Worm (Caenorhabditis elegans) whole organism, L4 larva: Measurements from ENCODE around the gene F21D5.5.

Experiments used
- F10B5.3 ChIP-seq: sonication (generic microtip); optimal IDR thresholded peaks from 2 replicates; lab custom pipeline; 2016; ENCODE audit warnings: mild to moderate bottlenecking, missing genetic modification characterization, missing compliant biosample characterization
- F26F4.8 ChIP-seq: fragments of 200-800 bp; sonication (Bioruptor generic); conservative IDR thresholded peaks from 2 replicates; pipeline ENCODE4 v1.3.6; 2022; ENCODE audit warnings: missing genetic modification characterization, missing compliant biosample characterization
- F37D6.2 ChIP-seq: sonication (generic microtip); optimal IDR thresholded peaks from 2 replicates; lab custom pipeline; 2016; ENCODE audit warnings: mild to moderate bottlenecking, missing genetic modification characterization, missing compliant biosample characterization
- F44E2.7 ChIP-seq: fragments of 200-800 bp; sonication (Bioruptor generic); IDR thresholded peaks from 2 replicates; pipeline ENCODE4 v2.1.2; 2022; ENCODE audit warnings: missing genetic modification characterization, missing compliant biosample characterization
- T26A8.4 ChIP-seq: fragments of 200-800 bp; sonication (Bioruptor generic); IDR thresholded peaks from 2 replicates; pipeline ENCODE4 v1.3.6; 2022; ENCODE audit warnings: missing genetic modification characterization, missing compliant biosample characterization
- Y5F2A.4 ChIP-seq: fragments of 200-800 bp; sonication (Bioruptor generic); optimal IDR thresholded peaks from 2 replicates; lab custom pipeline; 2018; ENCODE audit warnings: mild to moderate bottlenecking, missing genetic modification characterization, missing compliant biosample characterization
- Y75B8A.6 ChIP-seq: fragments of 200-800 bp; sonication (Bioruptor generic); IDR thresholded peaks from 2 replicates; pipeline ENCODE4 v1.3.6; 2022; ENCODE audit warnings: missing genetic modification reagents, missing genetic modification characterization, missing compliant biosample characterization
- ZK337.2 ChIP-seq: fragments of 200-800 bp; sonication (Bioruptor generic); IDR thresholded peaks from 2 replicates; pipeline ENCODE4 v1.3.6; 2022; ENCODE audit warnings: missing genetic modification reagents, missing genetic modification characterization, missing compliant biosample characterization
- ama-1 ChIP-seq: fragments of 150-350 bp; optimal IDR thresholded peaks from 2 replicates; lab custom pipeline; 2014; ENCODE audit warnings: inconsistent platforms, mixed read lengths
- arid-1 ChIP-seq: fragments of 200-800 bp; sonication (Bioruptor generic); conservative IDR thresholded peaks from 2 replicates; pipeline ENCODE4 v1.3.6; 2022; ENCODE audit warnings: missing genetic modification reagents, missing genetic modification characterization, missing compliant biosample characterization
- ceh-20 ChIP-seq: fragments of 200-800 bp; sonication (Bioruptor generic); IDR thresholded peaks from 2 replicates; pipeline ENCODE4 v1.3.6; 2022; ENCODE audit warnings: missing genetic modification reagents, missing genetic modification characterization, missing compliant biosample characterization
- ceh-62 ChIP-seq: sonication (generic microtip); optimal IDR thresholded peaks from 2 replicates; lab custom pipeline; 2017; ENCODE audit warnings: missing biosample characterization, missing genetic modification characterization
- cey-2 ChIP-seq: sonication (generic microtip); optimal IDR thresholded peaks from 3 replicates; lab custom pipeline; 2017; ENCODE audit warnings: missing genetic modification characterization, mild to moderate bottlenecking, missing compliant biosample characterization, antibody characterized with exemption, borderline replicate concordance; ENCODE audit not compliant: insufficient read depth
- ctbp-1 ChIP-seq: fragments of 200-800 bp; sonication (Bioruptor generic); IDR thresholded peaks from 2 replicates; pipeline ENCODE4 v1.3.6; 2022; ENCODE audit warnings: missing genetic modification reagents, missing genetic modification characterization, missing compliant biosample characterization
- daf-12 ChIP-seq: fragments of 150-350 bp; optimal IDR thresholded peaks from 2 replicates; lab custom pipeline; 2014; ENCODE audit warnings: missing biosample characterization, missing genetic modification reagents, missing genetic modification characterization
- daf-19 ChIP-seq: fragments of 200-800 bp; sonication (Bioruptor generic); conservative IDR thresholded peaks from 2 replicates; pipeline ENCODE4 v1.3.6; 2022; ENCODE audit warnings: missing genetic modification characterization, missing compliant biosample characterization
- dmd-6 ChIP-seq: fragments of 200-800 bp; sonication (Bioruptor generic); IDR thresholded peaks from 2 replicates; pipeline ENCODE4 v1.3.6; 2022; ENCODE audit warnings: missing genetic modification reagents, missing genetic modification characterization, missing compliant biosample characterization
- dmd-8 ChIP-seq: fragments of 200-800 bp; sonication (Bioruptor generic); IDR thresholded peaks from 2 replicates; pipeline ENCODE4 v1.3.6; 2022; ENCODE audit warnings: missing genetic modification characterization, missing compliant biosample characterization
- egl-43 ChIP-seq: fragments of 200-800 bp; sonication (Bioruptor generic); IDR thresholded peaks from 2 replicates; pipeline ENCODE4 v1.3.6; 2022; ENCODE audit warnings: missing genetic modification reagents, missing genetic modification characterization, missing compliant biosample characterization
- fkh-10 ChIP-seq: fragments of 150-350 bp; optimal IDR thresholded peaks from 2 replicates; lab custom pipeline; 2014; ENCODE audit warnings: missing biosample characterization, missing genetic modification reagents, missing genetic modification characterization
- fos-1 ChIP-seq: fragments of 150-350 bp; optimal IDR thresholded peaks from 2 replicates; lab custom pipeline; 2014; ENCODE audit warnings: missing biosample characterization, missing genetic modification characterization
- hlh-30 ChIP-seq: sonication (generic microtip); optimal IDR thresholded peaks from 2 replicates; lab custom pipeline; 2017; ENCODE audit warnings: antibody characterized with exemption, mild to moderate bottlenecking, missing genetic modification characterization, missing compliant biosample characterization; ENCODE audit not compliant: insufficient read depth
- lin-13 ChIP-seq: fragments of 150-350 bp; optimal IDR thresholded peaks from 2 replicates; lab custom pipeline; 2014; ENCODE audit warnings: missing biosample characterization, missing genetic modification reagents, missing genetic modification characterization
- lin-15B ChIP-seq: fragments of 150-350 bp; sonication (generic microtip); optimal IDR thresholded peaks from 3 replicates; lab custom pipeline; 2014; ENCODE audit warnings: missing biosample characterization, missing genetic modification characterization
- lir-3 ChIP-seq: sonication (generic microtip); optimal IDR thresholded peaks from 2 replicates; lab custom pipeline; 2016; ENCODE audit warnings: mild to moderate bottlenecking, missing genetic modification characterization, missing compliant biosample characterization
- mdl-1 ChIP-seq, 2 experiments: fragments of 150-350 bp in 1 of 2; sonication (generic microtip) in 1 of 2; optimal IDR thresholded peaks; 2 replicates each; lab custom pipeline; 2014 to 2017; ENCODE audit warnings: missing biosample characterization in 2 of 2, missing genetic modification characterization in 2 of 2
- mxl-2 ChIP-seq: fragments of 200-800 bp; sonication (Bioruptor generic); conservative IDR thresholded peaks from 2 replicates; pipeline ENCODE4 v1.3.6; 2022; ENCODE audit warnings: missing genetic modification reagents, missing genetic modification characterization, missing compliant biosample characterization
- mxl-3 ChIP-seq: fragments of 200-800 bp; sonication (Bioruptor generic); optimal IDR thresholded peaks from 2 replicates; lab custom pipeline; 2018; ENCODE audit warnings: mild to moderate bottlenecking, missing genetic modification characterization, missing compliant biosample characterization
- nhr-28 ChIP-seq: fragments of 150-350 bp; optimal IDR thresholded peaks from 2 replicates; lab custom pipeline; 2014; ENCODE audit warnings: missing biosample characterization, missing genetic modification characterization
- nhr-6 ChIP-seq: fragments of 150-350 bp; optimal IDR thresholded peaks from 2 replicates; lab custom pipeline; 2014; ENCODE audit warnings: missing biosample characterization, missing genetic modification characterization
- rbr-2 ChIP-seq: sonication (generic microtip); optimal IDR thresholded peaks from 2 replicates; lab custom pipeline; 2016; ENCODE audit warnings: missing genotype, missing genetic modification characterization, missing compliant biosample characterization
- saeg-2 ChIP-seq: fragments of 200-800 bp; sonication (Bioruptor generic); IDR thresholded peaks from 2 replicates; pipeline ENCODE4 v1.3.6; 2022; ENCODE audit warnings: missing genetic modification reagents, missing genetic modification characterization, missing compliant biosample characterization
- set-16 ChIP-seq: fragments of 200-800 bp; sonication (Bioruptor generic); IDR thresholded peaks from 2 replicates; pipeline ENCODE4 v1.3.6; 2022; ENCODE audit warnings: missing genetic modification reagents, missing genetic modification characterization, missing compliant biosample characterization
- skn-1 ChIP-seq: fragments of 150-350 bp; optimal IDR thresholded peaks from 2 replicates; lab custom pipeline; 2014; ENCODE audit warnings: missing biosample characterization, missing genetic modification characterization
- snpc-1.2 ChIP-seq: fragments of 200-800 bp; sonication (Bioruptor generic); IDR thresholded peaks from 2 replicates; pipeline ENCODE4 v1.3.6; 2022; ENCODE audit warnings: missing genetic modification reagents, missing genetic modification characterization, missing compliant biosample characterization
- spr-1 ChIP-seq: sonication (generic microtip); optimal IDR thresholded peaks from 2 replicates; lab custom pipeline; 2016; ENCODE audit warnings: mild to moderate bottlenecking, missing genetic modification characterization, missing compliant biosample characterization
- tra-1 ChIP-seq: fragments of 200-800 bp; sonication (Bioruptor generic); IDR thresholded peaks from 2 replicates; pipeline ENCODE4 v1.3.6; 2022; ENCODE audit warnings: missing genetic modification reagents, missing genetic modification characterization, missing compliant biosample characterization
- unc-130 ChIP-seq: sonication (generic microtip); optimal IDR thresholded peaks from 2 replicates; lab custom pipeline; 2016; ENCODE audit warnings: missing genetic modification reagents, missing genetic modification characterization, missing compliant biosample characterization
- unc-62 ChIP-seq, 3 experiments: fragments of 150-350 bp in 1 of 3; sonication (generic microtip); optimal IDR thresholded peaks in 2 of 3; peaks in 1 of 3; 1 replicate in 1 of 3; 2 replicates in 2 of 3; lab custom pipeline; 2014 to 2017; ENCODE audit warnings: missing biosample characterization in 3 of 3, missing genetic modification characterization in 3 of 3, missing genetic modification reagents in 3 of 3, missing genotype in 1 of 3
- zag-1 ChIP-seq: fragments of 150-350 bp; optimal IDR thresholded peaks from 2 replicates; lab custom pipeline; 2014; ENCODE audit warnings: missing biosample characterization, missing genetic modification characterization
- zfp-3 ChIP-seq: fragments of 200-800 bp; sonication (Bioruptor generic); conservative IDR thresholded peaks from 2 replicates; pipeline ENCODE4 v1.3.6; 2022; ENCODE audit warnings: missing genetic modification reagents, missing genetic modification characterization, missing compliant biosample characterization

The F21D5.5 gene

ce11 chrIV:8754146-8754545 is 15.0 kb upstream of the F21D5.5 start:
- TF ChIP-seq snpc-1.2 = 0 out of 2 replicates have a peak, but pooled peaks have one; percentile 6
- no peak for TF ChIP-seq ZK337.2 (GFP tag; lab: Robert Waterston, UW)

DNA sequence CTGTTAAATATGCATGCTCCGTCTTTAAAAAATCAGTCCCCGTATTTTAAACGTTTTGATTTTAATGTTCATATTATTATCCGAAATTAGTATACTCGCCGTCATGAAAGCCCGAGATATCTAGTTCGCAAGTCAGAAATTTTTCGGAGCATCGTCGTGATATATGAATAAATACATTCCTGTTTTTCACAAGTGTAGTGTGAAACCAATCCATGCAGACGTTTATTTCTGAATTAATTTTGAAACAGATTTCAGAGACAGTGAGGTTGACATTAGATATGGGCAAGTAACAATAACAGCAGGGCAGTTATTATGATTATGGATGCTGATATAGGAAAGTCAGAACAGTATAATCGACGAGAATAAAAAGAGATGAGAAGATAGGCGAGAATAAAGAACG is 13.3 kb upstream of the F21D5.5 start:
- peak; percentile 34; the same call in 1 of the 2 replicates for TF ChIP-seq snpc-1.2
- TF ChIP-seq F44E2.7 (GFP tag; lab: Robert Waterston, UW) = no peak

DNA sequence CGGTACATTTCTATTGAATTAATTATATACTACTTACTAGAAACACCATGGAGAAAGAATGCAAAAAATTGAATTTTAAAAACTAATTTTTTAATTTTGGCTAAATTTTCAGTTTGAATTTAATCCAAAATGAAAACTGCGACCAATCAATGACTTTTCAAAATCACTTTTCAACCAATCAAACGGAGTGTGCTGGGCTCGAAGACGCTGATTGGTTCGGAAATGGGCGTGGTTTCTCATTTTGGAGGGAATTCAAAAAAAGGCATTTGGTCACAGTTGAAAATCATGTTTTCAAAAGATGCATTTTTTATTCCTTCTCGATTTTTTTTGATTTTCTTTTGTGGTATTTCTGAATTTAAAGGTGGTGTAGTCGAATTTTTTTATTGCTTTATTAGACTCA is 9.8 kb upstream of the F21D5.5 start:
- TF ChIP-seq lir-3 (tag; lab: Kevin White, UChicago) (no peak), spr-1 (no peak), nhr-6 (no peak)
- TF ChIP-seq, all 104 proteins: peak for 0

- no peak for TF ChIP-seq nhr-28 (tag; lab: Kevin White, UChicago)
- TF ChIP-seq mxl-3 = no peak
- TF ChIP-seq F26F4.8 = no peak
- no peak for TF ChIP-seq mdl-1 (tag; optimal IDR thresholded peaks at IDR 0.05; lab: Kevin White, UChicago)
- no peak for TF ChIP-seq dmd-8 (GFP tag; lab: Robert Waterston, UW)
- TF ChIP-seq Y5F2A.4 = no peak
- no peak for TF ChIP-seq dmd-6
- no peak for TF ChIP-seq ama-1 (lab: Kevin White, UChicago)
- TF ChIP-seq cey-2 (tag; lab: Kevin White, UChicago) = no peak
- no peak for TF ChIP-seq fos-1 (tag; lab: Kevin White, UChicago)
- no peak for TF ChIP-seq nhr-6
- TF ChIP-seq skn-1 = no peak
- no peak for TF ChIP-seq saeg-2 (GFP tag; lab: Robert Waterston, UW)
Measured at ce11 chrIV:8745591-8746302, 6.6 kb upstream of the F21D5.5 start, which contains the start of the genes F20C5.7 and parg-1. F20C5.7 (minus strand) TSS chrIV:8745691. parg-1 (plus strand) TSS chrIV:8746252.

ce11 chrIV:8743654-8744332 is 4.6 kb upstream of the F21D5.5 start, which contains the start of gene F21D5.7:
F21D5.7 (minus strand) TSS chrIV:8743704.
- TF ChIP-seq dmd-6 (no peak; the same call in none of the 2 replicates), F44E2.7 (GFP tag; lab: Robert Waterston, UW) (no peak), ctbp-1 (GFP tag; lab: Robert Waterston, UW) (peak; percentile 24; the same call in 1 of the 2 replicates), lir-3 (tag; lab: Kevin White, UChicago) (no peak), rbr-2 (tag; lab: Kevin White, UChicago) (peak; percentile 64), ama-1 (lab: Kevin White, UChicago) (no peak), ceh-62 (tag; lab: Kevin White, UChicago) (no peak), hlh-30 (tag; lab: Kevin White, UChicago) (peak; percentile 90), daf-12 (no peak), set-16 (no peak), daf-19 (GFP tag; lab: Robert Waterston, UW) (no peak), egl-43 (GFP tag; lab: Robert Waterston, UW) (no peak), unc-130 (GFP tag; lab: Kevin White, UChicago) (peak; percentile 18), tra-1 (no peak), F10B5.3 (no peak), mxl-2 (GFP tag; lab: Robert Waterston, UW) (no peak), skn-1 (no peak), F37D6.2 (tag; lab: Kevin White, UChicago) (peak; percentile 22), unc-62 (GFP tag; optimal IDR thresholded peaks at IDR 0.05 in 1 of 2; lab: Kevin White, UChicago) (peak in 1 of 2 experiments; percentile 51), unc-62 (tag; optimal IDR thresholded peaks at IDR 0.05; lab: Kevin White, UChicago) (no peak), lin-15B (no peak), lin-13 (GFP tag; lab: Kevin White, UChicago) (peak; percentile 35), ceh-20 (GFP tag; lab: Robert Waterston, UW) (no peak), zag-1 (tag; lab: Kevin White, UChicago) (no peak), zfp-3 (peak; percentile 35; the same call in 1 of the 2 replicates), T26A8.4 (GFP tag; lab: Robert Waterston, UW) (peak; percentile 94; the same call in 1 of the 2 replicates), Y75B8A.6 (GFP tag; lab: Robert Waterston, UW) (no peak), fkh-10 (GFP tag; lab: Kevin White, UChicago) (no peak), arid-1 (GFP tag; lab: Robert Waterston, UW) (no peak)
